Worm (Caenorhabditis elegans): ENCODE data around the gene abu-15.

Gene abu-15

DNA sequence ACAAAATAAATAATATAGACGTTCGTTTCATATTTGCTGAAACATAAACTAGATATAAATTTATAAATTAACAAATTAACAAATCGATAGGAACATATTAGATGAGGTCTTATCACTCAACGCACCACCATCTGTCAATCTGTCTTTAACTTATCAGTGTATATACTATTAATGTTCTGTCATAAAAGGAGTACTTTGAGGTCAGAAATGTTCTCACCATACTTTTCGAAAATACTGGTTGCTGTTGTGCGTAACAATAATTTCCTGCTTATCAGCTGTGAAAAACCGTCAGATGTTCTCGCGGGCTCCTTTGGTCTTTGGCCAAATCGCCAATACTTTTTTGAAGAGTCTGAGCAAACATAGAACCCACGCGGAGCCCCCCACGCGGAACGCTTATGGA, 34.1 kb downstream of the abu-15 start, which contains the start of gene C03A7.13 (continued):
- no peak for TF ChIP-seq cebp-1 (GFP tag; IDR thresholded peaks at IDR 0.05)
- TF ChIP-seq cebp-1 (tag; optimal IDR thresholded peaks at IDR 0.05) = peak; percentile 34
- no peak for TF ChIP-seq rcor-1 (GFP tag; IDR thresholded peaks at IDR 0.05)
- no peak for TF ChIP-seq F52B5.7 (tag; optimal IDR thresholded peaks at IDR 0.05)
- no peak for TF ChIP-seq nhr-90 (tag; optimal IDR thresholded peaks at IDR 0.05)
- no peak for TF ChIP-seq sdz-38 (tag; optimal IDR thresholded peaks at IDR 0.05)
- no peak for TF ChIP-seq rpc-1 (optimal IDR thresholded peaks at IDR 0.05)
- TF ChIP-seq rpc-1 (tag; optimal IDR thresholded peaks at IDR 0.05) = no peak
- TF ChIP-seq nfyb-1 (GFP tag; IDR thresholded peaks at IDR 0.05) = no peak
- TF ChIP-seq unc-62 (GFP tag; optimal IDR thresholded peaks at IDR 0.05) = peak; percentile 93
- peak; percentile 8 for TF ChIP-seq tbp1 (GFP tag; optimal IDR thresholded peaks at IDR 0.05)
- no peak for TF ChIP-seq ztf-26 (tag; optimal IDR thresholded peaks at IDR 0.05)
- TF ChIP-seq pbrm-1 (GFP tag; IDR thresholded peaks at IDR 0.05) = no peak
- TF ChIP-seq F55B11.4 (tag; optimal IDR thresholded peaks at IDR 0.05; ENCODE audit: borderline replicate concordance, insufficient read depth) = no peak
- TF ChIP-seq Y56A3A.18 (GFP tag; IDR thresholded peaks at IDR 0.05) = no peak
- peak; percentile 87 for TF ChIP-seq nhr-80 (tag; optimal IDR thresholded peaks at IDR 0.05)
- TF ChIP-seq K11D2.4 (GFP tag; IDR thresholded peaks at IDR 0.05) = no peak
- TF ChIP-seq F33H1.4 (GFP tag; IDR thresholded peaks at IDR 0.05) = no peak
- no peak for TF ChIP-seq Y79H2A.3 (GFP tag; conservative IDR thresholded peaks at IDR 0.05)
- peak; percentile 9 for TF ChIP-seq pha-4 (tag; optimal IDR thresholded peaks at IDR 0.05)
- no peak for TF ChIP-seq ztf-18 (tag; optimal IDR thresholded peaks at IDR 0.05)
- no peak for TF ChIP-seq madf-8 (GFP tag; conservative IDR thresholded peaks at IDR 0.05)
- TF ChIP-seq ccch-3 (GFP tag; optimal IDR thresholded peaks at IDR 0.05) = no peak
- TF ChIP-seq hlh-12 (tag; optimal IDR thresholded peaks at IDR 0.05) = no peak
- TF ChIP-seq Y67H2A.10 (GFP tag; conservative IDR thresholded peaks at IDR 0.05) = no peak
- TF ChIP-seq lag-1 (GFP tag; IDR thresholded peaks at IDR 0.05) = no peak
- no peak for TF ChIP-seq attf-5 (GFP tag; optimal IDR thresholded peaks at IDR 0.05)
- TF ChIP-seq egl-44 (GFP tag; IDR thresholded peaks at IDR 0.05) = 0 out of 2 replicates have a peak, but pooled peaks have one; percentile 29
- TF ChIP-seq F10E7.11 (tag; optimal IDR thresholded peaks at IDR 0.05) = no peak
- TF ChIP-seq lin-40 (tag; optimal IDR thresholded peaks at IDR 0.05) = no peak
- no peak for TF ChIP-seq F39B2.1 (GFP tag; IDR thresholded peaks at IDR 0.05)
- no peak for TF ChIP-seq nfya-1 (tag; optimal IDR thresholded peaks at IDR 0.05; ENCODE audit: borderline replicate concordance, insufficient read depth)
- no peak for TF ChIP-seq attf-6 (GFP tag; IDR thresholded peaks at IDR 0.05)
- no peak for TF ChIP-seq dpl-1 (GFP tag; optimal IDR thresholded peaks at IDR 0.05)
- no peak for TF ChIP-seq somi-1 (GFP tag; optimal IDR thresholded peaks at IDR 0.05)
- no peak for TF ChIP-seq C06A6.2 (GFP tag; conservative IDR thresholded peaks at IDR 0.05)
- no peak for TF ChIP-seq bed-1 (GFP tag; IDR thresholded peaks at IDR 0.05)
- no peak for TF ChIP-seq D2030.7 (GFP tag; IDR thresholded peaks at IDR 0.05)
- TF ChIP-seq akir-1 (GFP tag; optimal IDR thresholded peaks at IDR 0.05) = no peak
- TF ChIP-seq sea-2 (GFP tag; IDR thresholded peaks at IDR 0.05) = no peak
- no peak for TF ChIP-seq ceh-91 (GFP tag; IDR thresholded peaks at IDR 0.05)
- TF ChIP-seq F22D6.2 (tag; optimal IDR thresholded peaks at IDR 0.05) = no peak
- TF ChIP-seq die-1 (tag; optimal IDR thresholded peaks at IDR 0.05) = no peak
- no peak for TF ChIP-seq athp-1 (tag; optimal IDR thresholded peaks at IDR 0.05)
